In genomic region chrX:14535913-14536312, ce11 we compare ENCODE assay signal across 4 worm cellular contexts.
A peak's percentile ranks its signal among the peaks of the same experiment; 100 is the strongest.
TF ChIP-seq lines count a peak whose summit lies in the region.

No protein-coding gene starts in this region.

TF ChIP-seq in whole organism, L1 larva, 84 proteins besides CTCF, POLR2A, EP300 and RAD21:
- TF ChIP-seq snu-23 (GFP tag; optimal IDR thresholded peaks at IDR 0.05; lab: Kevin White, UChicago): no peak
- TF ChIP-seq elt-2 (tag; optimal IDR thresholded peaks at IDR 0.05; lab: Kevin White, UChicago): peak; percentile 37
- TF ChIP-seq nhr-90 (tag; optimal IDR thresholded peaks at IDR 0.05; lab: Kevin White, UChicago; ENCODE audit: poor library complexity): no peak
- no peak for TF ChIP-seq pqm-1 (tag; optimal IDR thresholded peaks at IDR 0.05; lab: Kevin White, UChicago)
- no peak for TF ChIP-seq irx-1 (tag; optimal IDR thresholded peaks at IDR 0.05; lab: Kevin White, UChicago)
- no peak for TF ChIP-seq ztf-4 (tag; optimal IDR thresholded peaks at IDR 0.05; lab: Kevin White, UChicago)
TF ChIP-seq in whole organism, L1 larva: peak in this region for 1.

TF ChIP-seq in whole organism, L3 larva, 47 proteins besides CTCF, POLR2A, EP300 and RAD21:
- peak; percentile 50 for TF ChIP-seq elt-2 (tag; optimal IDR thresholded peaks at IDR 0.05; lab: Kevin White, UChicago)
- no peak for TF ChIP-seq egl-27 (tag; optimal IDR thresholded peaks at IDR 0.05; lab: Kevin White, UChicago)
- TF ChIP-seq pqm-1 (tag; optimal IDR thresholded peaks at IDR 0.05; lab: Kevin White, UChicago): peak; percentile 57

TF ChIP-seq in whole organism, L4 larva, 104 proteins besides CTCF, POLR2A, EP300 and RAD21:
- TF ChIP-seq dmd-9 (GFP tag; IDR thresholded peaks at IDR 0.05; lab: Robert Waterston, UW) (no peak), daf-16 (GFP tag; optimal IDR thresholded peaks at IDR 0.05; lab: Kevin White, UChicago) (no peak), daf-16 (tag; optimal IDR thresholded peaks at IDR 0.05; lab: Kevin White, UChicago) (peak; percentile 39), mdt-29 (GFP tag; IDR thresholded peaks at IDR 0.05; lab: Robert Waterston, UW) (no peak), hlh-11 (tag; optimal IDR thresholded peaks at IDR 0.05; lab: Kevin White, UChicago) (peak; percentile 28), nhr-28 (tag; optimal IDR thresholded peaks at IDR 0.05; lab: Kevin White, UChicago) (no peak), F49E8.2 (tag; optimal IDR thresholded peaks at IDR 0.05; lab: Kevin White, UChicago; ENCODE audit: borderline replicate concordance) (no peak), unc-62 (GFP tag; optimal IDR thresholded peaks at IDR 0.05 in 1 of 2; lab: Kevin White, UChicago) (peak in 1 of 2 experiments; percentile 40), unc-62 (tag; optimal IDR thresholded peaks at IDR 0.05; lab: Kevin White, UChicago) (no peak), cey-2 (tag; optimal IDR thresholded peaks at IDR 0.05; lab: Kevin White, UChicago; ENCODE audit: borderline replicate concordance, insufficient read depth) (no peak), dmd-6 (GFP tag; IDR thresholded peaks at IDR 0.05; lab: Robert Waterston, UW) (0 out of 2 replicates have a peak, but pooled peaks have one; percentile 21)

TF ChIP-seq in whole organism, young adult, 124 proteins besides CTCF, POLR2A, EP300 and RAD21:
- TF ChIP-seq ccch-3 (GFP tag; optimal IDR thresholded peaks at IDR 0.05; lab: Kevin White, UChicago): no peak
- TF ChIP-seq F22D6.2 (tag; optimal IDR thresholded peaks at IDR 0.05; lab: Kevin White, UChicago): no peak
- TF ChIP-seq nhr-80 (tag; optimal IDR thresholded peaks at IDR 0.05; lab: Kevin White, UChicago): peak; percentile 34
- no peak for TF ChIP-seq fkh-3 (tag; optimal IDR thresholded peaks at IDR 0.05; lab: Kevin White, UChicago)
